Fruit fly (Drosophila melanogaster) Kc167 (cell line): ENCODE measurements around the gene Cad96Cb.

Experiments used
- Myc ChIP-seq: fragments of >200 bp; optimal IDR thresholded peaks from 2 replicates; lab custom pipeline; 2017; ENCODE audit warnings: missing external identifiers
- Sin3A ChIP-seq: fragments of >200 bp; optimal IDR thresholded peaks from 2 replicates; lab custom pipeline; 2018; ENCODE audit warnings: missing external identifiers
- h ChIP-seq: fragments of >200 bp; optimal IDR thresholded peaks from 3 replicates; lab custom pipeline; 2018; ENCODE audit warnings: missing external identifiers
- insv ChIP-seq: fragments of >200 bp; optimal IDR thresholded peaks from 3 replicates; lab custom pipeline; 2018; ENCODE audit warnings: missing external identifiers
- psq ChIP-seq: fragments of >200 bp; optimal IDR thresholded peaks from 2 replicates; lab custom pipeline; 2017; ENCODE audit warnings: missing external identifiers
- ttk ChIP-seq: sonication (Bioruptor generic); optimal IDR thresholded peaks from 2 replicates; lab custom pipeline; 2017; ENCODE audit warnings: missing external identifiers

DNA sequence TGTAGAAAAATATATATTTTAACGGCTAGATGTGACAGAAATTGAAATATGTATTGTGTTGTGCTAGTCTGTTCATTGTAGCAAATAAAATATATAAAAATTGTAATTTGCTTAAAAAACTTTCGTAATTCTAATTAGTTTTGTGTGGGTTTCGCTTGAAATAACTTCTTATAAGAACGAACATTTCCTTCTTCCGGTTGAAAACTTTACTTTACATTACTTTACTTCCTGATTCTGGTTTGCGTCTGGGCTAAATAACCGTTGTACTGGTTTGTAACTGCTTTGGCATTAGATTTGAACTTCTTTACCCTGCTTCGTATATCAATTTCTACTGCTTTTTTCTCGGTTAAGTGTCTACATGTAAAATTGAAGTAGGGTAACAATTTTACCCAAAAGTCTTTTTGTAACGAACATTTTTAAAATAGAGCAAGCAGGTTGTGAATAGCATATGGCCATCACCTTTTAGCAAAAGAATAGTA is 38.4 kb downstream of the Cad96Cb start, which contains the start of gene lobo:
- no peak for TF ChIP-seq insv
- no peak for TF ChIP-seq psq (lab: Kevin White, UChicago)
- no peak for TF ChIP-seq h (lab: Kevin White, UChicago)
- TF ChIP-seq ttk (lab: Kevin White, UChicago): no peak
- TF ChIP-seq Myc: no peak
- no peak for TF ChIP-seq Sin3A (lab: Kevin White, UChicago)
